Fruit fly (Drosophila melanogaster): ENCODE data around the gene elm.
A peak's percentile ranks its signal among the peaks of the same experiment; 100 is the strongest.

DNA sequence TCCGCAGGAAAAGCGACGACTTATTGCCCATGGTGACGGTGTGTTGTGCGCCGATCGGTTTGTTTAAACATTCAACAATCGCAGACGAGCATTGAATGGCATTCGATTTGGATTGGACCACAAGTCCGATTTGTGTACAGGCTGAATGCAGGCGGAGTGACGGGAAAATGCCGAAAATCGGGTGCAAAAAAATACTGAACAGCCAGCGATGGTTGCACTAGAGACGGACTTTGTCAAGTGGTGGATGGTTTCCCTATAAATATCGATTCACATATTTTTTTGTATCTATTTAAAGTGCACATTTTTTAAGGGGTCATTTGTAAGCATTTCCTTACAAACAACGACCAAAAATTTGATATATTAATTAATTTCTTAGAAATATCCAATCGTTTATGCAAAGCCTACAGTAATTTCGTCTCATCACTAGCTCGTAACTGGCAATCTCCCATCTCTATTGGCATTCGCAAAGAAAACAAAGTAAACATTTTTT, at the start of gene elm, which contains the start of gene MED27:
- TF ChIP-seq CG7101 (tag; optimal IDR thresholded peaks at IDR 0.05) (peak; percentile 92), CG12768 (GFP tag; optimal IDR thresholded peaks at IDR 0.05) (peak; percentile 90), CG7045 (GFP tag; optimal IDR thresholded peaks at IDR 0.05) (peak; percentile 91), toe (GFP tag; optimal IDR thresholded peaks at IDR 0.05) (peak; percentile 98), tj (GFP tag; optimal IDR thresholded peaks at IDR 0.05) (peak; percentile 86), pad (GFP tag; optimal IDR thresholded peaks at IDR 0.05) (peak; percentile 80), kay (GFP tag; ENCODE audit: borderline replicate concordance) (no peak), Crg-1 (GFP tag; optimal IDR thresholded peaks at IDR 0.05) (peak; percentile 90), Mnt (GFP tag; optimal IDR thresholded peaks at IDR 0.05) (peak; percentile 87)

Measured in whole organism, adult.